Fruit fly (Drosophila melanogaster): ENCODE measurements around the gene CG9389.

Gene CG9389

dm6 chr3L:21261403-21262164, 8.8 kb downstream of the CG9389 start:
- TF ChIP-seq psq (optimal IDR thresholded peaks at IDR 0.05) (no peak), EcR (GFP tag; optimal IDR thresholded peaks at IDR 0.05) (peak in 1 of 2 experiments; percentile 17)

dm6 chr3L:21259257-21259656, 11.1 kb downstream of the CG9389 start:
- no peak for TF ChIP-seq Dll (optimal IDR thresholded peaks at IDR 0.05)
- peak in 1 of 2 experiments; percentile 62 for TF ChIP-seq EcR (GFP tag; optimal IDR thresholded peaks at IDR 0.05)

- no peak for TF ChIP-seq psq (optimal IDR thresholded peaks at IDR 0.05)
- no peak for TF ChIP-seq pan (optimal IDR thresholded peaks at IDR 0.05)
Measured at dm6 chr3L:21257731-21258130, 12.6 kb downstream of the CG9389 start, which contains the start of gene CG43218. Gene CG43218, plus strand, starts transcription at chr3L:21258020.

- TF ChIP-seq pan (optimal IDR thresholded peaks at IDR 0.05) (no peak), EcR (GFP tag; optimal IDR thresholded peaks at IDR 0.05) (no peak), psq (optimal IDR thresholded peaks at IDR 0.05) (no peak), usp (GFP tag; optimal IDR thresholded peaks at IDR 0.05) (no peak), CG8478 (optimal IDR thresholded peaks at IDR 0.05) (no peak), Dll (optimal IDR thresholded peaks at IDR 0.05) (no peak)
Measured at dm6 chr3L:21256062-21257023, 14.0 kb downstream of the CG9389 start.

dm6 chr3L:21254524-21254972, 15.8 kb downstream of the CG9389 start:
- peak in 1 of 2 experiments; percentile 43 for TF ChIP-seq EcR (GFP tag; optimal IDR thresholded peaks at IDR 0.05)
- TF ChIP-seq usp (GFP tag; optimal IDR thresholded peaks at IDR 0.05) = no peak

- no peak for TF ChIP-seq CG8478 (optimal IDR thresholded peaks at IDR 0.05)
- TF ChIP-seq EcR (GFP tag; optimal IDR thresholded peaks at IDR 0.05) = peak; percentile 94 to 95
- TF ChIP-seq psq (optimal IDR thresholded peaks at IDR 0.05) = no peak
Measured at dm6 chr3L:21253761-21254523, 16.4 kb downstream of the CG9389 start.

- TF ChIP-seq Dll (optimal IDR thresholded peaks at IDR 0.05) (peak; percentile 17), CG8478 (optimal IDR thresholded peaks at IDR 0.05) (no peak), pan (optimal IDR thresholded peaks at IDR 0.05) (no peak), psq (optimal IDR thresholded peaks at IDR 0.05) (no peak), usp (GFP tag; optimal IDR thresholded peaks at IDR 0.05) (no peak), EcR (GFP tag; optimal IDR thresholded peaks at IDR 0.05) (peak; percentile 95 to 97)
Measured at dm6 chr3L:21252932-21253760, 17.2 kb downstream of the CG9389 start.

- TF ChIP-seq EcR (GFP tag; optimal IDR thresholded peaks at IDR 0.05) = peak in 1 of 2 experiments; percentile 81
- peak; percentile 2 for TF ChIP-seq Dll (optimal IDR thresholded peaks at IDR 0.05)
- TF ChIP-seq usp (GFP tag; optimal IDR thresholded peaks at IDR 0.05) = no peak
Measured at dm6 chr3L:21252525-21252924, 17.9 kb downstream of the CG9389 start.

- TF ChIP-seq psq (optimal IDR thresholded peaks at IDR 0.05) (no peak), EcR (GFP tag; optimal IDR thresholded peaks at IDR 0.05) (peak in 1 of 2 experiments; percentile 2), Dll (optimal IDR thresholded peaks at IDR 0.05) (peak; percentile 40), CG8478 (optimal IDR thresholded peaks at IDR 0.05) (no peak), pan (optimal IDR thresholded peaks at IDR 0.05) (no peak), usp (GFP tag; optimal IDR thresholded peaks at IDR 0.05) (no peak)
Measured at dm6 chr3L:21251381-21251780, 19.0 kb downstream of the CG9389 start.

dm6 chr3L:21243417-21243816, 27.0 kb downstream of the CG9389 start:
- TF ChIP-seq pan (optimal IDR thresholded peaks at IDR 0.05) (no peak), usp (GFP tag; optimal IDR thresholded peaks at IDR 0.05) (no peak)

dm6 chr3L:21242958-21243357, 27.4 kb downstream of the CG9389 start:
- TF ChIP-seq psq (optimal IDR thresholded peaks at IDR 0.05) (no peak), usp (GFP tag; optimal IDR thresholded peaks at IDR 0.05) (no peak), EcR (GFP tag; optimal IDR thresholded peaks at IDR 0.05) (no peak), CG8478 (optimal IDR thresholded peaks at IDR 0.05) (no peak)
